Worm (Caenorhabditis elegans) whole organism, L1 larva: ENCODE results near the gene srv-25.

Experiments used
- C04F5.9 ChIP-seq: sonication (generic microtip); optimal IDR thresholded peaks from 2 replicates; lab custom pipeline; 2016; ENCODE audit warnings: missing genetic modification characterization, missing compliant biosample characterization
- F16B12.6 ChIP-seq: fragments of 150-350 bp; optimal IDR thresholded peaks from 2 replicates; lab custom pipeline; 2014; ENCODE audit warnings: missing biosample characterization, missing genetic modification characterization
- Y116A8C.19 ChIP-seq: sonication (generic microtip); optimal IDR thresholded peaks from 2 replicates; lab custom pipeline; 2016; ENCODE audit warnings: missing compliant biosample characterization, missing genetic modification characterization, borderline replicate concordance
- aha-1 ChIP-seq: fragments of 150-350 bp; optimal IDR thresholded peaks from 2 replicates; lab custom pipeline; 2014; ENCODE audit warnings: missing biosample characterization, missing genetic modification characterization
- alr-1 ChIP-seq: fragments of 200-800 bp; sonication (Bioruptor generic); optimal IDR thresholded peaks from 2 replicates; lab custom pipeline; 2018; ENCODE audit warnings: borderline replicate concordance, mild to moderate bottlenecking, missing genetic modification characterization, missing compliant biosample characterization
- ama-1 ChIP-seq: fragments of 150-350 bp; optimal IDR thresholded peaks from 2 replicates; lab custom pipeline; 2014
- ces-1 ChIP-seq: fragments of 150-350 bp; optimal IDR thresholded peaks from 2 replicates; lab custom pipeline; 2014; ENCODE audit warnings: missing biosample characterization, missing genetic modification reagents, missing genetic modification characterization
- dpl-1 ChIP-seq, 3 experiments: fragments of 150-350 bp in 2 of 3; sonication (generic microtip) in 1 of 3; optimal IDR thresholded peaks; 2 replicates each; lab custom pipeline; 2014 to 2017; ENCODE audit warnings: missing biosample characterization in 3 of 3, missing genetic modification characterization in 3 of 3, missing genetic modification reagents in 3 of 3
- efl-3 ChIP-seq: fragments of 200-800 bp; sonication (Bioruptor generic); optimal IDR thresholded peaks from 2 replicates; lab custom pipeline; 2018; ENCODE audit warnings: mild to moderate bottlenecking, missing genetic modification characterization, missing compliant biosample characterization
- egl-27 ChIP-seq, 2 experiments: fragments of 150-350 bp in 1 of 2; sonication (generic microtip); optimal IDR thresholded peaks; 3 replicates each; lab custom pipeline; 2017 to 2018; ENCODE audit warnings: missing biosample characterization in 2 of 2, missing genetic modification characterization in 2 of 2, missing genetic modification reagents in 2 of 2
- elt-3 ChIP-seq, 6 experiments: fragments of 150-350 bp in 1 of 6; sonication (generic microtip); optimal IDR thresholded peaks; 2 replicates each; lab custom pipeline; 2017 to 2018; ENCODE audit warnings: missing biosample characterization in 6 of 6, missing genetic modification characterization in 6 of 6, inconsistent platforms in 1 of 6
- fkh-10 ChIP-seq: sonication (generic microtip); optimal IDR thresholded peaks from 2 replicates; lab custom pipeline; 2017; ENCODE audit warnings: missing biosample characterization, missing genetic modification reagents, missing genetic modification characterization
- fkh-4 ChIP-seq: sonication (generic microtip); optimal IDR thresholded peaks from 2 replicates; lab custom pipeline; 2016; ENCODE audit warnings: missing compliant biosample characterization, missing genetic modification characterization, borderline replicate concordance
- fkh-8 ChIP-seq: sonication (generic microtip); optimal IDR thresholded peaks from 2 replicates; lab custom pipeline; 2016; ENCODE audit warnings: mild to moderate bottlenecking, missing genetic modification characterization, missing compliant biosample characterization
- fos-1 ChIP-seq: fragments of 150-350 bp; optimal IDR thresholded peaks from 2 replicates; lab custom pipeline; 2014; ENCODE audit warnings: missing biosample characterization, missing genetic modification characterization
- grh-1 ChIP-seq: fragments of 200-800 bp; sonication (Bioruptor generic); IDR thresholded peaks from 2 replicates; pipeline ENCODE4 v1.3.6; 2022; ENCODE audit warnings: missing genetic modification reagents, missing genetic modification characterization, missing compliant biosample characterization
- hlh-17 ChIP-seq: fragments of 200-800 bp; sonication (Bioruptor generic); optimal IDR thresholded peaks from 2 replicates; lab custom pipeline; 2018; ENCODE audit warnings: missing genetic modification characterization, mild to moderate bottlenecking, missing compliant biosample characterization, moderate library complexity, borderline replicate concordance
- hlh-4 ChIP-seq: sonication (generic microtip); optimal IDR thresholded peaks from 2 replicates; lab custom pipeline; 2016; ENCODE audit warnings: mild to moderate bottlenecking, missing genetic modification characterization, missing compliant biosample characterization
- lin-13 ChIP-seq: fragments of 150-350 bp; optimal IDR thresholded peaks from 2 replicates; lab custom pipeline; 2014; ENCODE audit warnings: missing biosample characterization, missing genetic modification reagents, missing genetic modification characterization
- lin-14 ChIP-seq: fragments of 200-800 bp; sonication (Bioruptor generic); optimal IDR thresholded peaks from 2 replicates; lab custom pipeline; 2018; ENCODE audit warnings: mild to moderate bottlenecking, missing genetic modification characterization, moderate library complexity, missing compliant biosample characterization
- lin-15B ChIP-seq: fragments of 150-350 bp; sonication (generic microtip); optimal IDR thresholded peaks from 3 replicates; lab custom pipeline; 2014; ENCODE audit warnings: missing biosample characterization, missing genetic modification characterization
- lin-35 ChIP-seq, 2 experiments: fragments of 150-350 bp; optimal IDR thresholded peaks; 2 replicates each; lab custom pipeline; 2014; ENCODE audit warnings: missing biosample characterization in 2 of 2, missing genetic modification characterization in 2 of 2, missing genetic modification reagents in 2 of 2
- lir-3 ChIP-seq: sonication (generic microtip); optimal IDR thresholded peaks from 2 replicates; lab custom pipeline; 2016; ENCODE audit warnings: mild to moderate bottlenecking, missing genetic modification characterization, moderate library complexity, missing compliant biosample characterization; ENCODE audit not compliant: poor library complexity
- lsy-2 ChIP-seq, 2 experiments: fragments of 150-350 bp; optimal IDR thresholded peaks; 2 replicates each; lab custom pipeline; 2014; ENCODE audit warnings: missing biosample characterization in 2 of 2, missing genetic modification characterization in 2 of 2
- mab-9 ChIP-seq: fragments of 200-800 bp; sonication (Bioruptor generic); IDR thresholded peaks from 2 replicates; pipeline ENCODE4 v1.3.6; 2022; ENCODE audit warnings: missing genetic modification reagents, missing genetic modification characterization, missing compliant biosample characterization
- mef-2 ChIP-seq: fragments of 150-350 bp; optimal IDR thresholded peaks from 2 replicates; lab custom pipeline; 2014; ENCODE audit warnings: missing biosample characterization, missing genetic modification characterization
- mep-1 ChIP-seq: fragments of 150-350 bp; optimal IDR thresholded peaks from 2 replicates; lab custom pipeline; 2014; ENCODE audit warnings: missing biosample characterization, missing genetic modification characterization
- nhr-11 ChIP-seq: fragments of 150-350 bp; optimal IDR thresholded peaks from 2 replicates; lab custom pipeline; 2014; ENCODE audit warnings: missing biosample characterization, missing genetic modification characterization
- nhr-19 ChIP-seq: fragments of 200-800 bp; sonication (Bioruptor generic); conservative IDR thresholded peaks from 2 replicates; pipeline ENCODE4 v1.3.6; 2022; ENCODE audit warnings: missing genetic modification characterization, missing compliant biosample characterization
- nhr-47 ChIP-seq: sonication (generic microtip); optimal IDR thresholded peaks from 2 replicates; lab custom pipeline; 2016; ENCODE audit warnings: mild to moderate bottlenecking, missing genetic modification characterization, moderate library complexity, missing compliant biosample characterization
- nhr-76 ChIP-seq: sonication (generic microtip); optimal IDR thresholded peaks from 2 replicates; lab custom pipeline; 2017; ENCODE audit warnings: missing biosample characterization, missing genetic modification characterization
- nhr-84 ChIP-seq: sonication (generic microtip); optimal IDR thresholded peaks from 2 replicates; lab custom pipeline; 2017; ENCODE audit warnings: missing biosample characterization, missing genetic modification characterization
- nhr-85 ChIP-seq: sonication (generic microtip); peaks from one replicate; lab custom pipeline; 2016; ENCODE audit warnings: missing genetic modification characterization, inconsistent platforms, missing compliant biosample characterization
- nhr-90 ChIP-seq: sonication (generic microtip); optimal IDR thresholded peaks from 2 replicates; lab custom pipeline; 2016; ENCODE audit warnings: mild to moderate bottlenecking, missing genetic modification characterization, missing compliant biosample characterization; ENCODE audit not compliant: poor library complexity
- pag-3 ChIP-seq: sonication (generic microtip); optimal IDR thresholded peaks from 2 replicates; lab custom pipeline; 2017; ENCODE audit warnings: missing genetic modification characterization, mild to moderate bottlenecking, missing compliant biosample characterization, antibody characterized with exemption, borderline replicate concordance; ENCODE audit not compliant: insufficient read depth
- pax-3 ChIP-seq: fragments of 200-800 bp; sonication (Bioruptor generic); optimal IDR thresholded peaks from 2 replicates; lab custom pipeline; 2018; ENCODE audit warnings: mild to moderate bottlenecking, missing genetic modification characterization, moderate library complexity, missing compliant biosample characterization
- snu-23 ChIP-seq: sonication (generic microtip); optimal IDR thresholded peaks from 2 replicates; lab custom pipeline; 2016; ENCODE audit warnings: missing genetic modification characterization, missing compliant biosample characterization
- sox-4 ChIP-seq: sonication (generic microtip); optimal IDR thresholded peaks from 2 replicates; lab custom pipeline; 2016; ENCODE audit warnings: missing genetic modification characterization, missing compliant biosample characterization
- tlp-1 ChIP-seq: fragments of 150-350 bp; optimal IDR thresholded peaks from 2 replicates; lab custom pipeline; 2014; ENCODE audit warnings: missing biosample characterization, missing genetic modification characterization
- unc-130 ChIP-seq: fragments of 150-350 bp; optimal IDR thresholded peaks from 2 replicates; lab custom pipeline; 2017; ENCODE audit warnings: missing biosample characterization, missing genetic modification characterization, inconsistent platforms
- unc-86 ChIP-seq: sonication (generic microtip); optimal IDR thresholded peaks from 2 replicates; lab custom pipeline; 2016; ENCODE audit warnings: missing genetic modification characterization, missing compliant biosample characterization
- unc-98 ChIP-seq: fragments of 200-800 bp; sonication (Bioruptor generic); IDR thresholded peaks from 2 replicates; pipeline ENCODE4 v1.3.6; 2022; ENCODE audit warnings: missing genetic modification characterization, missing compliant biosample characterization
- vab-15 ChIP-seq: sonication (generic microtip); optimal IDR thresholded peaks from 2 replicates; lab custom pipeline; 2017; ENCODE audit warnings: missing genotype, mild to moderate bottlenecking, missing genetic modification characterization, missing compliant biosample characterization
- xbp-1 ChIP-seq: sonication (generic microtip); optimal IDR thresholded peaks from 2 replicates; lab custom pipeline; 2016; ENCODE audit warnings: missing genetic modification characterization, missing compliant biosample characterization
- zag-1 ChIP-seq: fragments of 150-350 bp; optimal IDR thresholded peaks from 2 replicates; lab custom pipeline; 2014; ENCODE audit warnings: missing biosample characterization, missing genetic modification characterization
- zip-4 ChIP-seq: fragments of 200-800 bp; sonication (Bioruptor generic); optimal IDR thresholded peaks from 2 replicates; lab custom pipeline; 2018; ENCODE audit warnings: mild to moderate bottlenecking, missing genetic modification characterization, moderate library complexity, missing compliant biosample characterization
- ztf-11 ChIP-seq, 2 experiments: sonication (generic microtip); optimal IDR thresholded peaks; 2 replicates each; lab custom pipeline; 2016 to 2017; ENCODE audit warnings: missing genetic modification characterization in 2 of 2, missing biosample characterization in 1 of 2, missing compliant biosample characterization in 1 of 2
- ztf-4 ChIP-seq: fragments of 150-350 bp; optimal IDR thresholded peaks from 2 replicates; lab custom pipeline; 2014; ENCODE audit warnings: missing biosample characterization, missing genetic modification characterization

The srv-25 gene

DNA sequence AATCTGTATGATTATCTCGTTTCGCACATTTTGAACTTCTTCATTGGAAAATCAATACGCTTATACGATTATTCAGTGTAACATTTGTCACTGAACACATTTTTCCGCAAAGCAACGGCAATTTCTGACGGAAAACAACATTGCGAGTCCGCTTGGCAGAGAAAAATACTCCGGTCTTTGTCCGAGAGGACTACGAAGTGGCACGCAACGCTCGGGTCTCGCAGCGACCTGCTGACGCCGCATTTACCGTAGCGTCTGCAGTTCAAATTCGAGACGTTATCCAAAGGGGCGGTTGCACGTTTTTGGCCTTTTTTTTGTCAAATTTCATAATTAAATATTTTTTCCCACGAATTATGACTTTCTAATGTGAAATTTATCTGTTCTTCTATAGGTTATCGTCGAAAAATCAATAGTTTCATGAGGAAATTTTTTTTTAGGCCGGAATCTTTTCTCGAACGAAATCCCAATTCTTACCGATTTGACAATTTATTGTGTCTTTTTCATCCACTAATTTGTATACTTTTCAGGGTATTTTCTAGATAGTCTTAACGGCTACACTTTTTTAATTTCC is 20.2 kb upstream of the srv-25 start, which contains the start of gene sqd-1 (continued):
- TF ChIP-seq dpl-1 (GFP tag; optimal IDR thresholded peaks at IDR 0.05; lab: Kevin White, UChicago) (peak; percentile 86 to 88 (median 88)), ama-1 (peak; percentile 85), zip-4 (GFP tag; lab: Kevin White, UChicago) (peak; percentile 94), vab-15 (peak; percentile 93), fkh-8 (tag; lab: Kevin White, UChicago) (peak; percentile 94), xbp-1 (tag; lab: Kevin White, UChicago) (peak; percentile 97), lin-15B (tag; lab: Kevin White, UChicago) (peak; percentile 95), egl-27 (tag; optimal IDR thresholded peaks at IDR 0.05; lab: Kevin White, UChicago) (peak in 1 of 2 experiments; percentile 52), mab-9 (GFP tag; lab: Robert Waterston, UW) (peak; percentile 96), tlp-1 (tag; lab: Kevin White, UChicago) (no peak), nhr-90 (tag; lab: Kevin White, UChicago) (peak; percentile 98)

- TF ChIP-seq sox-4 (tag; lab: Kevin White, UChicago) (peak; percentile 96), mep-1 (peak; percentile 95), lin-14 (GFP tag; lab: Kevin White, UChicago) (peak; percentile 95), unc-130 (peak; percentile 92), xbp-1 (tag; lab: Kevin White, UChicago) (peak; percentile 94), unc-98 (peak; percentile 96), elt-3 (tag; optimal IDR thresholded peaks at IDR 0.05; lab: Kevin White, UChicago) (peak in 2 of 6 experiments; percentile 71 to 74), F16B12.6 (tag; lab: Kevin White, UChicago) (peak; percentile 49), snu-23 (GFP tag; lab: Kevin White, UChicago) (peak; percentile 95), C04F5.9 (tag; lab: Kevin White, UChicago) (peak; percentile 96), Y116A8C.19 (tag; lab: Kevin White, UChicago) (peak; percentile 97), nhr-84 (tag; lab: Kevin White, UChicago) (no peak), pax-3 (peak; percentile 98), fos-1 (tag; lab: Kevin White, UChicago) (peak; percentile 88), nhr-11 (tag; lab: Kevin White, UChicago) (peak; percentile 80), hlh-4 (tag; lab: Kevin White, UChicago) (peak; percentile 79), ztf-11 (tag; optimal IDR thresholded peaks at IDR 0.05; lab: Kevin White, UChicago) (peak in 1 of 2 experiments; percentile 98), nhr-76 (tag; lab: Kevin White, UChicago) (no peak), lin-35 (GFP tag; optimal IDR thresholded peaks at IDR 0.05; lab: Kevin White, UChicago) (peak; percentile 99), nhr-47 (peak; percentile 97), zag-1 (tag; lab: Kevin White, UChicago) (no peak), ztf-4 (peak; percentile 85), efl-3 (GFP tag; lab: Kevin White, UChicago) (peak; percentile 87), vab-15 (peak; percentile 76), fkh-4 (peak; percentile 99), ces-1 (GFP tag; lab: Kevin White, UChicago) (no peak), aha-1 (tag; lab: Kevin White, UChicago) (peak; percentile 78), nhr-85 (tag; lab: Kevin White, UChicago) (peak; percentile 98), lin-13 (GFP tag; lab: Kevin White, UChicago) (peak; percentile 89), hlh-17 (GFP tag; lab: Kevin White, UChicago) (peak; percentile 70), lsy-2 (tag; optimal IDR thresholded peaks at IDR 0.05; lab: Kevin White, UChicago) (peak; percentile 96), nhr-19 (GFP tag; lab: Robert Waterston, UW) (peak; percentile 94), alr-1 (tag; lab: Kevin White, UChicago) (no peak), mef-2 (tag; lab: Kevin White, UChicago) (peak; percentile 16), lir-3 (tag; lab: Kevin White, UChicago) (peak; percentile 98), pag-3 (tag; lab: Kevin White, UChicago) (no peak), grh-1 (GFP tag; lab: Robert Waterston, UW) (peak; percentile 81), nhr-90 (tag; lab: Kevin White, UChicago) (peak; percentile 99), unc-86 (tag; lab: Kevin White, UChicago) (peak; percentile 90), fkh-10 (GFP tag; lab: Kevin White, UChicago) (peak; percentile 51), zip-4 (GFP tag; lab: Kevin White, UChicago) (peak; percentile 85)
Measured at ce11 chrIV:6321667-6322066, 18.1 kb upstream of the srv-25 start, which contains the start of gene Y73B6BL.29. Gene Y73B6BL.29, plus strand, starts transcription at chrIV:6321929.
